Worm (Caenorhabditis elegans): ENCODE measurements around the gene gpa-2.

gpa-2 gene

DNA sequence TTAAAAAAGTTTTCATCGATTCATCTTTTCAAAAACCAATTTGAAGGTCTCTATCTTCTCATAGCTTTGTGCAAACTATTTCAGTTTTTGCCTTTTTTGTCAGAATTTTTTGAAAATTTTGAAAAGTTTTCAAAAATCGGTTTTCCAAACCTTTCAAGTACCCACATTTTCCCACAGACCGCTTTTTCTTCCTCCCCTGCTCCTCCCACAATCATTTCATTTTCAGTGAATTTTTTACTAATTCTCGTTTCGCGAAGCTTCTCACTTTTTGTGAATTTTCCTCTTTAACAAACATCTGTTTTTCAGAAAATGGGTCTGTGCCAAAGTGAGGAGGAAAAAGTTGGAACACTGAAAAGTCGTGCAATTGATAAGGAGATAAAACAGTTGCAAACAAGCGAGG, at the start of gene gpa-2:
gpa-2 (plus strand) TSS at position 301 of the 400 bp plus-strand sequence.
- TF ChIP-seq lin-39 (tag; optimal IDR thresholded peaks at IDR 0.05) (no peak), mbf-1 (tag; optimal IDR thresholded peaks at IDR 0.05) (no peak), nhr-6 (tag; optimal IDR thresholded peaks at IDR 0.05) (no peak), ceh-16 (tag; optimal IDR thresholded peaks at IDR 0.05) (no peak), mab-5 (tag; optimal IDR thresholded peaks at IDR 0.05) (no peak), gmeb-1 (tag; optimal IDR thresholded peaks at IDR 0.05) (no peak), nhr-12 (tag; optimal IDR thresholded peaks at IDR 0.05) (no peak), ZK546.5 (tag; optimal IDR thresholded peaks at IDR 0.05) (no peak)

DNA sequence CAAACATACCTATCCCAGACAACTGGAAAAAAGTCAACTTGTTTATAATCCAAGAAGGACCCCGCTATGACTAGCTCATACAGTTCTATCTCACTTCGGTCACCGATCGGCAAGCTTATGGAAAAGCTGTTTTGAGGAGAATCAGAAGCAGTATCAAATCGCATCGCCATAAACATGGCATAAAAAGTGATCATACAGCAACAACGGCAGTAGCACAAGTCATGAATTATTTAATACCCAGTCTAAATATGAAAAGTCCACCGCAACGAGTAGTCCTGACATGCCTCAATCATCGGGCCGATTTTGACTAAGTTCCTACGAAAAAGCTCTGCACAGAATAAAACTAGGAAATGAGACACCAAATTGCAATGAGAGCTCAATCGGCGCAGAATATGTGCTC, 47.3 kb upstream of the gpa-2 start:
- TF ChIP-seq F13H6.1 (tag; optimal IDR thresholded peaks at IDR 0.05) (no peak), sma-3 (GFP tag; optimal IDR thresholded peaks at IDR 0.05) (no peak), zag-1 (tag; optimal IDR thresholded peaks at IDR 0.05) (no peak), unc-55 (GFP tag; optimal IDR thresholded peaks at IDR 0.05) (no peak), unc-62 (GFP tag; optimal IDR thresholded peaks at IDR 0.05) (no peak), dmd-4 (tag; optimal IDR thresholded peaks at IDR 0.05) (no peak), nhr-21 (tag; optimal IDR thresholded peaks at IDR 0.05) (no peak), lin-11 (tag; optimal IDR thresholded peaks at IDR 0.05) (no peak), ama-1 (optimal IDR thresholded peaks at IDR 0.05) (no peak), ceh-82 (tag; optimal IDR thresholded peaks at IDR 0.05) (no peak), elt-3 (tag; optimal IDR thresholded peaks at IDR 0.05) (no peak), fos-1 (tag; optimal IDR thresholded peaks at IDR 0.05) (no peak), aly-2 (tag; optimal IDR thresholded peaks at IDR 0.05) (no peak), mbf-1 (tag; optimal IDR thresholded peaks at IDR 0.05) (no peak), ceh-16 (tag; optimal IDR thresholded peaks at IDR 0.05) (no peak), mab-5 (tag; optimal IDR thresholded peaks at IDR 0.05) (no peak), ztf-11 (tag; optimal IDR thresholded peaks at IDR 0.05) (no peak), ztf-4 (tag; optimal IDR thresholded peaks at IDR 0.05) (no peak), gmeb-1 (tag; optimal IDR thresholded peaks at IDR 0.05) (no peak), blmp-1 (tag; optimal IDR thresholded peaks at IDR 0.05; ENCODE audit: insufficient read depth) (no peak)

- no peak for TF ChIP-seq elt-3 (tag; optimal IDR thresholded peaks at IDR 0.05)
Measured at ce11 chrV:8325906-8326305, 44.9 kb upstream of the gpa-2 start.

DNA sequence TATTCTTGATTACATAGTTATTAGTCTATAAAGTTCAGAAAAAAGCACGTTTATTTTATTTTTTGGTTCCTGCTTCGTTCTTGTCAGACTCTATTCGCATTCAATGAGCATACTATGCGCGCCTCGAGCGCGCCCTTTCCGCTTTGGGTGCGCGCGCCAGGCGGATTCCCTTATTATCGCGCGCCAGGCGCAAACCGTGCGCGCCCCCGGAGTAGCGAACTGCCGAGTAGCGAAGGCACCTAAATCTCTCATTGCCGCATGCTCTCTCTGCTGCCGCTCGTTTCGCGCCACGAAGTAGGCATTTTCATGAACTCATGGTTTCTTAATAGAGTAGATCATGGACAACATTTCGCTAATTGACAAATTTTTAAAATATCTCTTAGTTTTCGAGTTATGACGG, 43.7 kb upstream of the gpa-2 start:
- TF ChIP-seq ama-1 (optimal IDR thresholded peaks at IDR 0.05) (no peak), nhr-23 (tag; optimal IDR thresholded peaks at IDR 0.05) (no peak), unc-39 (tag; optimal IDR thresholded peaks at IDR 0.05) (no peak)

DNA sequence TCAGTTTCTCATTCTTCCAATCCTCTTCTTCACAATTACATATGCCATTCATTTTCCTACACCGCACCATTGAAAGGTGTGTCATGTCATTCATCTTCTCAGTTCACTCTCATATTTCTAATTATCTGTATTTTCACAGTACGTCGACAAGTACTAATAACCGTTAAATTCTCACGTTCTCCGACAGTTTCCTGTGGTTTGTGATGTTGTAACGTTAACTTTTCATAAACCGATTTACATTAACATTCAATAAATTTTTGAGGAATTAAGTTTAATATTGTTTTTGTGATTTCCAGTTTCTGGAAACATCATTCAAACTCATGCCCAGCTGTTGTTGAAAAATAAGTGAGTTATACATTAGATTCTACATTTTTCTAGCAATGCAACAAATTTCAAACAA, 36.4 kb upstream of the gpa-2 start, which contains the start of gene tmd-2:
tmd-2 (plus strand) TSS at position 301 of the 400 bp plus-strand sequence.
- TF ChIP-seq nhr-23 (tag; optimal IDR thresholded peaks at IDR 0.05): no peak
- TF ChIP-seq mdl-1 (tag; optimal IDR thresholded peaks at IDR 0.05): no peak
- no peak for TF ChIP-seq ZK546.5 (tag; optimal IDR thresholded peaks at IDR 0.05)
- TF ChIP-seq ceh-82 (tag; optimal IDR thresholded peaks at IDR 0.05): no peak
- TF ChIP-seq nhr-10 (tag; optimal IDR thresholded peaks at IDR 0.05): no peak
- no peak for TF ChIP-seq ztf-1 (GFP tag; conservative IDR thresholded peaks at IDR 0.05)
- no peak for TF ChIP-seq lin-11 (tag; optimal IDR thresholded peaks at IDR 0.05)
- no peak for TF ChIP-seq ztf-11 (tag; optimal IDR thresholded peaks at IDR 0.05)
- TF ChIP-seq zag-1 (tag; optimal IDR thresholded peaks at IDR 0.05): no peak
- TF ChIP-seq lin-39 (tag; optimal IDR thresholded peaks at IDR 0.05): no peak

- TF ChIP-seq Y55F3AM.14 (GFP tag; optimal IDR thresholded peaks at IDR 0.05): no peak
- no peak for TF ChIP-seq dmd-4 (tag; optimal IDR thresholded peaks at IDR 0.05)
- TF ChIP-seq nhr-129 (tag; optimal IDR thresholded peaks at IDR 0.05): peak; percentile 20
- no peak for TF ChIP-seq unc-39 (tag; optimal IDR thresholded peaks at IDR 0.05)
- TF ChIP-seq sma-9 (GFP tag; optimal IDR thresholded peaks at IDR 0.05): peak; percentile 23
- no peak for TF ChIP-seq sma-9 (tag; optimal IDR thresholded peaks at IDR 0.05)
- TF ChIP-seq C34F6.9 (tag; optimal IDR thresholded peaks at IDR 0.05): peak; percentile 31
- TF ChIP-seq zag-1 (tag; optimal IDR thresholded peaks at IDR 0.05): no peak
- peak; percentile 31 for TF ChIP-seq blmp-1 (tag; optimal IDR thresholded peaks at IDR 0.05; ENCODE audit: insufficient read depth)
- no peak for TF ChIP-seq lin-11 (tag; optimal IDR thresholded peaks at IDR 0.05)
Measured at ce11 chrV:8335620-8336019, 35.2 kb upstream of the gpa-2 start.
